Worm (Caenorhabditis elegans) whole organism, mixed stage, embryonic: ENCODE results near the gene aagr-3.

Experiments
- bed-3 ChIP-seq: fragments of 200-800 bp; sonication (Bioruptor generic); optimal IDR thresholded peaks from 3 replicates; lab custom pipeline; 2018; ENCODE audit warnings: mild to moderate bottlenecking, missing genetic modification characterization, moderate library complexity, missing compliant biosample characterization
- blmp-1 ChIP-seq: fragments of 150-350 bp; optimal IDR thresholded peaks from 2 replicates; lab custom pipeline; 2014; ENCODE audit warnings: missing biosample characterization, missing genetic modification characterization
- ceh-39 ChIP-seq: fragments of 150-350 bp; optimal IDR thresholded peaks from 2 replicates; lab custom pipeline; 2014; ENCODE audit warnings: missing biosample characterization, missing genetic modification characterization
- ceh-43 ChIP-seq: fragments of 200-800 bp; sonication (Bioruptor generic); optimal IDR thresholded peaks from 2 replicates; lab custom pipeline; 2018; ENCODE audit warnings: mild to moderate bottlenecking, missing genetic modification characterization, moderate library complexity, missing compliant biosample characterization
- ceh-83 ChIP-seq: fragments of 200-800 bp; sonication (Bioruptor generic); optimal IDR thresholded peaks from 2 replicates; lab custom pipeline; 2018; ENCODE audit warnings: mild to moderate bottlenecking, missing genetic modification characterization, missing compliant biosample characterization
- ces-1 ChIP-seq: fragments of 150-350 bp; optimal IDR thresholded peaks from 2 replicates; lab custom pipeline; 2014; ENCODE audit warnings: missing biosample characterization, missing genetic modification reagents, missing genetic modification characterization
- cnd-1 ChIP-seq: fragments of 200-800 bp; sonication (Bioruptor generic); optimal IDR thresholded peaks from 2 replicates; lab custom pipeline; 2018; ENCODE audit warnings: mild to moderate bottlenecking, missing genetic modification characterization, missing compliant biosample characterization
- drap-1 ChIP-seq: fragments of 200-800 bp; sonication (Bioruptor generic); optimal IDR thresholded peaks from 3 replicates; lab custom pipeline; 2018; ENCODE audit warnings: mild to moderate bottlenecking, missing genetic modification characterization, missing compliant biosample characterization
- elt-1 ChIP-seq: sonication (generic microtip); optimal IDR thresholded peaks from 2 replicates; lab custom pipeline; 2017; ENCODE audit warnings: missing genetic modification characterization, mild to moderate bottlenecking, missing compliant biosample characterization, antibody characterized with exemption, moderate library complexity, borderline replicate concordance; ENCODE audit not compliant: insufficient read depth
- elt-3 ChIP-seq: fragments of 150-350 bp; optimal IDR thresholded peaks from 2 replicates; lab custom pipeline; 2014; ENCODE audit warnings: missing biosample characterization, missing genetic modification characterization
- flh-1 ChIP-seq: fragments of 200-800 bp; sonication (Bioruptor generic); optimal IDR thresholded peaks from 2 replicates; lab custom pipeline; 2018; ENCODE audit warnings: mild to moderate bottlenecking, missing genetic modification characterization, moderate library complexity, missing compliant biosample characterization
- ham-2 ChIP-seq: fragments of 200-800 bp; sonication (Bioruptor generic); optimal IDR thresholded peaks from 2 replicates; lab custom pipeline; 2018; ENCODE audit warnings: mild to moderate bottlenecking, missing genetic modification characterization, missing compliant biosample characterization
- hlh-1 ChIP-seq: fragments of 150-350 bp; optimal IDR thresholded peaks from 2 replicates; lab custom pipeline; 2014; ENCODE audit warnings: missing biosample characterization, missing genetic modification reagents, missing genetic modification characterization
- lin-13 ChIP-seq: fragments of 150-350 bp; optimal IDR thresholded peaks from 2 replicates; lab custom pipeline; 2014; ENCODE audit warnings: missing biosample characterization, missing genetic modification characterization
- lin-32 ChIP-seq: fragments of 200-800 bp; sonication (Bioruptor generic); optimal IDR thresholded peaks from 2 replicates; lab custom pipeline; 2018; ENCODE audit warnings: mild to moderate bottlenecking, missing genetic modification characterization, missing compliant biosample characterization
- lsy-2 ChIP-seq: fragments of 150-350 bp; optimal IDR thresholded peaks from 2 replicates; lab custom pipeline; 2014; ENCODE audit warnings: missing biosample characterization, missing genetic modification characterization
- mab-5 ChIP-seq: fragments of 150-350 bp; optimal IDR thresholded peaks from 2 replicates; lab custom pipeline; 2014; ENCODE audit warnings: missing biosample characterization, missing genetic modification characterization
- mep-1 ChIP-seq: fragments of 150-350 bp; optimal IDR thresholded peaks from 2 replicates; lab custom pipeline; 2017; ENCODE audit warnings: missing biosample characterization, missing genetic modification reagents, missing genetic modification characterization, inconsistent platforms
- mls-2 ChIP-seq: sonication (generic microtip); optimal IDR thresholded peaks from 2 replicates; lab custom pipeline; 2016; ENCODE audit warnings: mild to moderate bottlenecking, missing genetic modification characterization, moderate library complexity, missing compliant biosample characterization
- nhr-2 ChIP-seq: fragments of 150-350 bp; optimal IDR thresholded peaks from 2 replicates; lab custom pipeline; 2014; ENCODE audit warnings: missing biosample characterization, missing genetic modification characterization
- nhr-237 ChIP-seq: fragments of 150-350 bp; optimal IDR thresholded peaks from 2 replicates; lab custom pipeline; 2014; ENCODE audit warnings: missing biosample characterization, missing genetic modification characterization
- nhr-28 ChIP-seq: fragments of 150-350 bp; optimal IDR thresholded peaks from 2 replicates; lab custom pipeline; 2014; ENCODE audit warnings: missing biosample characterization, missing genetic modification characterization
- pha-4 ChIP-seq: fragments of 150-350 bp; optimal IDR thresholded peaks from 2 replicates; lab custom pipeline; 2018; ENCODE audit warnings: missing biosample characterization, missing genetic modification reagents, missing genetic modification characterization
- snpc-4 ChIP-seq: fragments of 150-350 bp; optimal IDR thresholded peaks from 2 replicates; lab custom pipeline; 2014; ENCODE audit warnings: missing biosample characterization, missing genetic modification characterization
- sptf-1 ChIP-seq: sonication (generic microtip); optimal IDR thresholded peaks from 2 replicates; lab custom pipeline; 2017; ENCODE audit warnings: mild to moderate bottlenecking, missing genetic modification characterization, moderate library complexity, missing compliant biosample characterization
- tbx-8 ChIP-seq: fragments of 200-800 bp; sonication (Bioruptor generic); optimal IDR thresholded peaks from 2 replicates; lab custom pipeline; 2018; ENCODE audit warnings: mild to moderate bottlenecking, missing genetic modification characterization, moderate library complexity, missing compliant biosample characterization
- unc-120 ChIP-seq: sonication (generic microtip); optimal IDR thresholded peaks from 2 replicates; lab custom pipeline; 2017; ENCODE audit warnings: missing genetic modification characterization, missing compliant biosample characterization; ENCODE audit not compliant: poor library complexity, severe bottlenecking
- unc-39 ChIP-seq: fragments of 150-350 bp; optimal IDR thresholded peaks from 2 replicates; lab custom pipeline; 2014; ENCODE audit warnings: missing biosample characterization, missing genetic modification characterization
- unc-62 ChIP-seq: fragments of 150-350 bp; optimal IDR thresholded peaks from 2 replicates; lab custom pipeline; 2014; ENCODE audit warnings: missing biosample characterization, missing genetic modification reagents, missing genetic modification characterization
- zip-8 ChIP-seq: fragments of 150-350 bp; optimal IDR thresholded peaks from 2 replicates; lab custom pipeline; 2014; ENCODE audit warnings: missing biosample characterization, missing genetic modification characterization
- ztf-11 ChIP-seq: fragments of 150-350 bp; optimal IDR thresholded peaks from 2 replicates; lab custom pipeline; 2014; ENCODE audit warnings: missing biosample characterization, missing genetic modification characterization

The aagr-3 gene

ce11 chrV:9754459-9754858, 25.1 kb upstream of the aagr-3 start, which contains the start of gene F58E6.5:
Gene F58E6.5, minus strand, starts transcription at chrV:9754559.
- TF ChIP-seq drap-1 (GFP tag; lab: Kevin White, UChicago) (no peak), zip-8 (no peak), elt-1 (tag; lab: Kevin White, UChicago) (no peak), mep-1 (tag; lab: Kevin White, UChicago) (no peak), sptf-1 (tag; lab: Kevin White, UChicago) (no peak), tbx-8 (GFP tag; lab: Kevin White, UChicago) (no peak), mls-2 (tag; lab: Kevin White, UChicago) (no peak), lin-13 (tag; lab: Kevin White, UChicago) (no peak), unc-120 (no peak)
- TF ChIP-seq, all 35 proteins: peak for 0

- no peak for TF ChIP-seq ces-1 (GFP tag; lab: Kevin White, UChicago)
- TF ChIP-seq drap-1 (GFP tag; lab: Kevin White, UChicago): no peak
- no peak for TF ChIP-seq ceh-43 (GFP tag; lab: Kevin White, UChicago)
- no peak for TF ChIP-seq mep-1 (tag; lab: Kevin White, UChicago)
- no peak for TF ChIP-seq lin-13 (tag; lab: Kevin White, UChicago)
- TF ChIP-seq mab-5 (tag; lab: Kevin White, UChicago): no peak
- TF ChIP-seq nhr-2 (tag; lab: Kevin White, UChicago): no peak
- no peak for TF ChIP-seq ceh-83 (GFP tag; lab: Kevin White, UChicago)
These were observed 24.2 kb upstream of the aagr-3 start for ce11 chrV:9753554-9753953.

- no peak for TF ChIP-seq cnd-1 (tag; lab: Kevin White, UChicago)
- no peak for TF ChIP-seq mab-5 (tag; lab: Kevin White, UChicago)
- TF ChIP-seq lin-32: no peak
- no peak for TF ChIP-seq nhr-2 (tag; lab: Kevin White, UChicago)
- TF ChIP-seq nhr-237 (tag; lab: Kevin White, UChicago): no peak
- no peak for TF ChIP-seq ham-2 (GFP tag; lab: Kevin White, UChicago)
- no peak for TF ChIP-seq elt-3
- no peak for TF ChIP-seq elt-1 (tag; lab: Kevin White, UChicago)
- no peak for TF ChIP-seq unc-120
- TF ChIP-seq unc-62 (GFP tag; lab: Kevin White, UChicago): no peak
- no peak for TF ChIP-seq flh-1 (GFP tag; lab: Kevin White, UChicago)
- TF ChIP-seq lsy-2 (tag; lab: Kevin White, UChicago): no peak
- no peak for TF ChIP-seq hlh-1 (tag; lab: Kevin White, UChicago)
- TF ChIP-seq ceh-83 (GFP tag; lab: Kevin White, UChicago): no peak
- TF ChIP-seq bed-3 (GFP tag; lab: Kevin White, UChicago): no peak
- no peak for TF ChIP-seq tbx-8 (GFP tag; lab: Kevin White, UChicago)
- TF ChIP-seq ceh-39 (tag; lab: Kevin White, UChicago): no peak
- TF ChIP-seq mep-1 (tag; lab: Kevin White, UChicago): no peak
- no peak for TF ChIP-seq nhr-28 (tag; lab: Kevin White, UChicago)
These were observed 23.6 kb upstream of the aagr-3 start, which contains the start of gene F58E6.6 for ce11 chrV:9752918-9753317. Gene F58E6.6, minus strand, starts transcription at chrV:9753018.

- TF ChIP-seq bed-3 (GFP tag; lab: Kevin White, UChicago) (no peak), nhr-2 (tag; lab: Kevin White, UChicago) (no peak), nhr-237 (tag; lab: Kevin White, UChicago) (no peak), elt-3 (no peak), lin-32 (no peak), unc-62 (GFP tag; lab: Kevin White, UChicago) (no peak), pha-4 (tag; lab: Kevin White, UChicago) (no peak), unc-39 (tag; lab: Kevin White, UChicago) (no peak)
These were observed 21.0 kb upstream of the aagr-3 start, which contains the start of gene F58E6.4 for ce11 chrV:9750308-9750707. Gene F58E6.4, minus strand, starts transcription at chrV:9750408.

ce11 chrV:9744934-9745333, 15.6 kb upstream of the aagr-3 start, which contains the start of gene F58E6.13:
Gene F58E6.13, plus strand, starts transcription at chrV:9745234.
- no peak for TF ChIP-seq hlh-1 (tag; lab: Kevin White, UChicago)
- TF ChIP-seq bed-3 (GFP tag; lab: Kevin White, UChicago): no peak
- TF ChIP-seq ceh-43 (GFP tag; lab: Kevin White, UChicago): no peak
- no peak for TF ChIP-seq sptf-1 (tag; lab: Kevin White, UChicago)
- no peak for TF ChIP-seq lin-32
- TF ChIP-seq blmp-1: no peak
- TF ChIP-seq ceh-83 (GFP tag; lab: Kevin White, UChicago): no peak
- no peak for TF ChIP-seq pha-4 (tag; lab: Kevin White, UChicago)
- TF ChIP-seq cnd-1 (tag; lab: Kevin White, UChicago): no peak
- no peak for TF ChIP-seq ztf-11
- TF ChIP-seq snpc-4: no peak
- no peak for TF ChIP-seq nhr-28 (tag; lab: Kevin White, UChicago)
- no peak for TF ChIP-seq drap-1 (GFP tag; lab: Kevin White, UChicago)
- TF ChIP-seq tbx-8 (GFP tag; lab: Kevin White, UChicago): no peak
- TF ChIP-seq mep-1 (tag; lab: Kevin White, UChicago): no peak
